Worm (Caenorhabditis elegans) whole organism, young adult: ENCODE measurements around the gene tpk-1.

Source experiments
- F49E8.2 ChIP-seq: sonication (generic microtip); optimal IDR thresholded peaks from 3 replicates; lab custom pipeline; 2017; ENCODE audit warnings: missing genetic modification characterization, mild to moderate bottlenecking, missing compliant biosample characterization, antibody characterized with exemption, moderate library complexity; ENCODE audit not compliant: insufficient read depth
- pha-4 ChIP-seq: fragments of 150-350 bp; sonication (generic microtip); optimal IDR thresholded peaks from 2 replicates; lab custom pipeline; 2014; ENCODE audit warnings: missing biosample characterization, missing genetic modification reagents, missing genetic modification characterization
- sea-2 ChIP-seq: fragments of 200-800 bp; sonication (Bioruptor generic); IDR thresholded peaks from 2 replicates; pipeline ENCODE4 v1.3.6; 2022; ENCODE audit warnings: missing genetic modification characterization, missing compliant biosample characterization
- snpc-4 ChIP-seq, 5 experiments: fragments of 150-350 bp in 1 of 5; sonication (generic microtip) in 4 of 5; optimal IDR thresholded peaks; 2 replicates each; lab custom pipeline; 2014 to 2018; ENCODE audit warnings: missing genetic modification characterization in 5 of 5, missing biosample characterization in 3 of 5, antibody characterized with exemption in 2 of 5, mild to moderate bottlenecking in 2 of 5, missing compliant biosample characterization in 2 of 5, missing genotype in 2 of 5, moderate library complexity in 2 of 5, missing genetic modification reagents in 1 of 5

DNA sequence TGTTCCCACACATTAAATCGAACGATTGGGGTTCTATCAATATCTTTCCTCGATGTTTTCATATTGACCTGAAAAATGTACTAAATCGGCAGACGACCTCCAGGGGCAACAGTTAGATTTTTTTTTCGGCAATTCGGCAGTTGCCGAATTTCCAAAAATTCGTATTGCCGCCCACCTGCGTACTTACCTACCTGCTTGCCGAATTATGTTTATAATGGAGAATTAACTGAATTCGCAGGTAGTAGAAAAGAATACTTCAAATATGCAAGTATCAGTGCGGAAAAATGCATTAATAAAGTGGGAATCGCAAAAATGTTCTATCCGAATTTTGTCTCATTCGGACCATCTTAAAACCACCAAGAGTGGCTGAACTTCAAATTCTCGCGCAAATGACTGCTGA, 42.3 kb upstream of the tpk-1 start:
- no peak for TF ChIP-seq F49E8.2 (tag; lab: Kevin White, UChicago)
- no peak for TF ChIP-seq pha-4 (tag; lab: Kevin White, UChicago)
- no peak for TF ChIP-seq sea-2 (GFP tag; lab: Robert Waterston, UW)
- TF ChIP-seq snpc-4 (GFP tag; optimal IDR thresholded peaks at IDR 0.05; lab: Kevin White, UChicago), result no peak
- TF ChIP-seq snpc-4 (tag; optimal IDR thresholded peaks at IDR 0.05; lab: Kevin White, UChicago), result no peak
